Worm (Caenorhabditis elegans): Measurements from ENCODE around the gene mnp-1.

DNA sequence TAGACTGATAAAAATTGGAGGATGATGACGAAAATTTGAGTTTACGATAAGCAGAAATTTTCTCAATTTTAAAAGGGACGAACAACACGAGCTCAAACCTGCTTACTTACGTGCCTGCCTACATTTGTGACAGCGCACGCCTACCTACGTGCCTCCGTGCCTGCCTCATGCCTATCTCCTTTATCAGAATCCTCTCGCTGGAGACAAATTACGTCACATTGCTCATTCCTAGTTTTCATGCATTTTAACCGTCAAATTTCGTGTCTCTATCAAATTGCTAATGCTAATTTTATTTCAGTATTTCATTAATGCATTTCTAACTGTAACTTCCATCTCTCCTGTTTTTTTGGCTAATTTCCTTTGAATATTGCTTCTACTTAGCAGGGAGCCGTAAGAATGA, 24.9 kb downstream of the mnp-1 start, which contains the start of gene pals-27:
- no peak for TF ChIP-seq pes-1 (GFP tag; IDR thresholded peaks at IDR 0.05)
- no peak for TF ChIP-seq B0310.2 (tag; optimal IDR thresholded peaks at IDR 0.05)
- TF ChIP-seq ama-1 (optimal IDR thresholded peaks at IDR 0.05) = no peak
- no peak for TF ChIP-seq tra-4 (tag; optimal IDR thresholded peaks at IDR 0.05)
